Worm (Caenorhabditis elegans) whole organism, L2 larva: ENCODE data around the gene nhr-107.

Experiments
- C34F6.9 ChIP-seq: fragments of 150-350 bp; optimal IDR thresholded peaks from 2 replicates; lab custom pipeline; 2014; ENCODE audit warnings: missing biosample characterization, missing genetic modification characterization
- F13H6.1 ChIP-seq: sonication (generic microtip); optimal IDR thresholded peaks from 2 replicates; lab custom pipeline; 2016; ENCODE audit warnings: missing genetic modification characterization, missing compliant biosample characterization
- R02D3.7 ChIP-seq: fragments of 150-350 bp; optimal IDR thresholded peaks from 2 replicates; lab custom pipeline; 2014; ENCODE audit warnings: missing biosample characterization, missing genetic modification characterization
- Y55F3AM.14 ChIP-seq: fragments of 200-800 bp; sonication (Bioruptor generic); optimal IDR thresholded peaks from 2 replicates; lab custom pipeline; 2018; ENCODE audit warnings: mild to moderate bottlenecking, missing genetic modification characterization, missing compliant biosample characterization
- alr-1 ChIP-seq: fragments of 150-350 bp; optimal IDR thresholded peaks from 2 replicates; lab custom pipeline; 2014; ENCODE audit warnings: missing biosample characterization, missing genetic modification characterization
- aly-2 ChIP-seq: fragments of 150-350 bp; optimal IDR thresholded peaks from 2 replicates; lab custom pipeline; 2014; ENCODE audit warnings: missing biosample characterization, missing genetic modification characterization
- ama-1 ChIP-seq: fragments of 150-350 bp; optimal IDR thresholded peaks from 2 replicates; lab custom pipeline; 2018; ENCODE audit warnings: inconsistent platforms
- blmp-1 ChIP-seq: sonication (generic microtip); optimal IDR thresholded peaks from 2 replicates; lab custom pipeline; 2017; ENCODE audit warnings: missing genetic modification characterization, mild to moderate bottlenecking, missing compliant biosample characterization, antibody characterized with exemption, moderate library complexity; ENCODE audit not compliant: insufficient read depth
- ceh-16 ChIP-seq: fragments of 150-350 bp; optimal IDR thresholded peaks from 2 replicates; lab custom pipeline; 2014; ENCODE audit warnings: missing biosample characterization, missing genetic modification characterization
- ceh-82 ChIP-seq: fragments of 150-350 bp; optimal IDR thresholded peaks from 2 replicates; lab custom pipeline; 2014; ENCODE audit warnings: missing biosample characterization, missing genetic modification characterization
- crh-2 ChIP-seq: sonication (generic microtip); optimal IDR thresholded peaks from 2 replicates; lab custom pipeline; 2017; ENCODE audit warnings: missing biosample characterization, missing genetic modification characterization
- dmd-4 ChIP-seq: sonication (generic microtip); optimal IDR thresholded peaks from 2 replicates; lab custom pipeline; 2017; ENCODE audit warnings: missing biosample characterization, missing genetic modification characterization
- egl-27 ChIP-seq: sonication (generic microtip); optimal IDR thresholded peaks from 3 replicates; lab custom pipeline; 2017; ENCODE audit warnings: missing biosample characterization, missing genetic modification reagents, missing genetic modification characterization
- elt-1 ChIP-seq: fragments of 150-350 bp; optimal IDR thresholded peaks from 2 replicates; lab custom pipeline; 2014; ENCODE audit warnings: missing biosample characterization, missing genetic modification characterization
- elt-3 ChIP-seq: sonication (generic microtip); optimal IDR thresholded peaks from 2 replicates; lab custom pipeline; 2017; ENCODE audit warnings: missing biosample characterization, missing genetic modification characterization
- fos-1 ChIP-seq: fragments of 150-350 bp; optimal IDR thresholded peaks from 2 replicates; lab custom pipeline; 2014; ENCODE audit warnings: missing biosample characterization, missing genetic modification characterization
- lin-13 ChIP-seq: fragments of 150-350 bp; optimal IDR thresholded peaks from 2 replicates; lab custom pipeline; 2014; ENCODE audit warnings: missing biosample characterization, missing genetic modification reagents, missing genetic modification characterization
- lsy-2 ChIP-seq, 2 experiments: fragments of 150-350 bp in 1 of 2; sonication (generic microtip) in 1 of 2; optimal IDR thresholded peaks; 2 replicates each; lab custom pipeline; 2014 to 2017; ENCODE audit warnings: missing biosample characterization in 2 of 2, missing genetic modification characterization in 2 of 2
- mab-5 ChIP-seq: fragments of 150-350 bp; optimal IDR thresholded peaks from 2 replicates; lab custom pipeline; 2014; ENCODE audit warnings: missing biosample characterization, missing genetic modification characterization
- mbf-1 ChIP-seq: sonication (generic microtip); optimal IDR thresholded peaks from 2 replicates; lab custom pipeline; 2017; ENCODE audit warnings: missing biosample characterization, missing genetic modification characterization
- mdl-1 ChIP-seq, 2 experiments: fragments of 150-350 bp in 1 of 2; sonication (generic microtip) in 1 of 2; optimal IDR thresholded peaks; 2 replicates each; lab custom pipeline; 2017; ENCODE audit warnings: missing biosample characterization in 2 of 2, missing genetic modification characterization in 2 of 2
- nhr-10 ChIP-seq: sonication (generic microtip); optimal IDR thresholded peaks from 2 replicates; lab custom pipeline; 2017; ENCODE audit warnings: missing biosample characterization, missing genetic modification characterization
- nhr-11 ChIP-seq: fragments of 150-350 bp; optimal IDR thresholded peaks from 2 replicates; lab custom pipeline; 2014; ENCODE audit warnings: missing biosample characterization, missing genetic modification characterization
- nhr-129 ChIP-seq: fragments of 150-350 bp; optimal IDR thresholded peaks from 2 replicates; lab custom pipeline; 2014; ENCODE audit warnings: missing biosample characterization, missing genetic modification characterization
- nhr-21 ChIP-seq: fragments of 150-350 bp; optimal IDR thresholded peaks from 2 replicates; lab custom pipeline; 2014; ENCODE audit warnings: missing biosample characterization, missing genetic modification characterization
- nhr-23 ChIP-seq: fragments of 150-350 bp; optimal IDR thresholded peaks from 2 replicates; lab custom pipeline; 2014; ENCODE audit warnings: missing biosample characterization, missing genetic modification reagents, missing genetic modification characterization
- nhr-237 ChIP-seq: fragments of 150-350 bp; optimal IDR thresholded peaks from 2 replicates; lab custom pipeline; 2014; ENCODE audit warnings: missing biosample characterization, missing genetic modification characterization
- nhr-25 ChIP-seq: fragments of 150-350 bp; sonication (generic microtip); optimal IDR thresholded peaks from 3 replicates; lab custom pipeline; 2014; ENCODE audit warnings: missing biosample characterization, missing genetic modification characterization
- nhr-6 ChIP-seq: fragments of 150-350 bp; optimal IDR thresholded peaks from 2 replicates; lab custom pipeline; 2014; ENCODE audit warnings: missing biosample characterization, missing genetic modification characterization
- nhr-77 ChIP-seq: fragments of 150-350 bp; optimal IDR thresholded peaks from 2 replicates; lab custom pipeline; 2014; ENCODE audit warnings: missing biosample characterization, missing genetic modification characterization
- sem-4 ChIP-seq: fragments of 150-350 bp; optimal IDR thresholded peaks from 2 replicates; lab custom pipeline; 2014; ENCODE audit warnings: missing biosample characterization, missing genetic modification reagents, missing genetic modification characterization
- skn-1 ChIP-seq: sonication (generic microtip); optimal IDR thresholded peaks from 2 replicates; lab custom pipeline; 2017; ENCODE audit warnings: missing biosample characterization, missing genetic modification characterization
- sma-3 ChIP-seq: sonication (generic microtip); optimal IDR thresholded peaks from 2 replicates; lab custom pipeline; 2016; ENCODE audit warnings: missing genetic modification reagents, missing genetic modification characterization, missing compliant biosample characterization
- sma-9 ChIP-seq, 2 experiments: fragments of 150-350 bp in 1 of 2; sonication (generic microtip) in 1 of 2; optimal IDR thresholded peaks; 2 replicates each; lab custom pipeline; 2014 to 2016; ENCODE audit warnings: missing genetic modification characterization in 2 of 2, mild to moderate bottlenecking in 1 of 2, missing biosample characterization in 1 of 2, missing compliant biosample characterization in 1 of 2, missing genetic modification reagents in 1 of 2, moderate library complexity in 1 of 2
- unc-55 ChIP-seq: fragments of 150-350 bp; sonication (generic microtip); optimal IDR thresholded peaks from 3 replicates; lab custom pipeline; 2014; ENCODE audit warnings: missing biosample characterization, missing genetic modification reagents, missing genetic modification characterization
- zag-1 ChIP-seq: fragments of 150-350 bp; optimal IDR thresholded peaks from 2 replicates; lab custom pipeline; 2014; ENCODE audit warnings: missing biosample characterization, missing genetic modification characterization
- ztf-1 ChIP-seq: fragments of 200-800 bp; sonication (Bioruptor generic); conservative IDR thresholded peaks from 2 replicates; pipeline ENCODE4 v1.3.6; 2022; ENCODE audit warnings: missing genetic modification characterization, missing compliant biosample characterization
- ztf-11 ChIP-seq: sonication (generic microtip); optimal IDR thresholded peaks from 2 replicates; lab custom pipeline; 2017; ENCODE audit warnings: missing biosample characterization, missing genetic modification characterization
- ztf-4 ChIP-seq: fragments of 150-350 bp; optimal IDR thresholded peaks from 2 replicates; lab custom pipeline; 2014; ENCODE audit warnings: missing biosample characterization, missing genetic modification characterization

The nhr-107 gene

ce11 chrV:7005964-7006363, 9.1 kb upstream of the nhr-107 start, which contains the start of gene spig-10:
Gene spig-10 (plus strand): TSS chrV:7006264.
- TF ChIP-seq mab-5 = no peak
- TF ChIP-seq nhr-129 (tag; lab: Kevin White, UChicago) = no peak
- TF ChIP-seq elt-3 (tag; lab: Kevin White, UChicago) = no peak
- TF ChIP-seq sem-4 (tag; lab: Kevin White, UChicago) = no peak
- no peak for TF ChIP-seq alr-1 (tag; lab: Kevin White, UChicago)
- TF ChIP-seq F13H6.1 (tag; lab: Kevin White, UChicago) = no peak
- TF ChIP-seq C34F6.9 = no peak
- no peak for TF ChIP-seq ztf-4 (tag; lab: Kevin White, UChicago)
- no peak for TF ChIP-seq mbf-1 (tag; lab: Kevin White, UChicago)
- TF ChIP-seq mdl-1 (tag; optimal IDR thresholded peaks at IDR 0.05; lab: Kevin White, UChicago) = no peak
- TF ChIP-seq crh-2 (tag; lab: Kevin White, UChicago) = no peak
- TF ChIP-seq R02D3.7 (tag; lab: Kevin White, UChicago) = no peak
- TF ChIP-seq lin-13 = no peak
- no peak for TF ChIP-seq Y55F3AM.14 (GFP tag; lab: Kevin White, UChicago)
- no peak for TF ChIP-seq nhr-10 (tag; lab: Kevin White, UChicago)
- no peak for TF ChIP-seq skn-1 (tag; lab: Kevin White, UChicago)
- no peak for TF ChIP-seq sma-9 (GFP tag; optimal IDR thresholded peaks at IDR 0.05; lab: Kevin White, UChicago)
- no peak for TF ChIP-seq sma-9 (tag; optimal IDR thresholded peaks at IDR 0.05; lab: Kevin White, UChicago)
- TF ChIP-seq nhr-25 (tag; lab: Kevin White, UChicago) = no peak
- no peak for TF ChIP-seq ztf-11 (tag; lab: Kevin White, UChicago)

- TF ChIP-seq ceh-82 (no peak), ceh-16 (tag; lab: Kevin White, UChicago) (no peak), crh-2 (tag; lab: Kevin White, UChicago) (no peak), F13H6.1 (tag; lab: Kevin White, UChicago) (no peak), egl-27 (no peak), sma-9 (GFP tag; optimal IDR thresholded peaks at IDR 0.05; lab: Kevin White, UChicago) (no peak), sma-9 (tag; optimal IDR thresholded peaks at IDR 0.05; lab: Kevin White, UChicago) (no peak), aly-2 (tag; lab: Kevin White, UChicago) (no peak), dmd-4 (no peak), lsy-2 (tag; optimal IDR thresholded peaks at IDR 0.05; lab: Kevin White, UChicago) (no peak), nhr-77 (no peak), ama-1 (no peak), sem-4 (tag; lab: Kevin White, UChicago) (no peak), lin-13 (no peak), mbf-1 (tag; lab: Kevin White, UChicago) (no peak), nhr-10 (tag; lab: Kevin White, UChicago) (no peak), mab-5 (no peak), nhr-23 (no peak), C34F6.9 (no peak), fos-1 (tag; lab: Kevin White, UChicago) (no peak), alr-1 (tag; lab: Kevin White, UChicago) (no peak)
Observed at ce11 chrV:7003850-7004249, 7.0 kb upstream of the nhr-107 start, which contains the start of gene srab-4. Gene srab-4 (plus strand): TSS chrV:7004150.

- no peak for TF ChIP-seq F13H6.1 (tag; lab: Kevin White, UChicago)
- TF ChIP-seq ceh-16 (tag; lab: Kevin White, UChicago) = no peak
- TF ChIP-seq blmp-1 (tag; lab: Kevin White, UChicago) = no peak
- no peak for TF ChIP-seq nhr-237 (tag; lab: Kevin White, UChicago)
- TF ChIP-seq nhr-77 = no peak
- no peak for TF ChIP-seq sem-4 (tag; lab: Kevin White, UChicago)
- no peak for TF ChIP-seq ceh-82
- TF ChIP-seq zag-1 (tag; lab: Kevin White, UChicago) = no peak
- TF ChIP-seq nhr-11 (tag; lab: Kevin White, UChicago) = no peak
- TF ChIP-seq crh-2 (tag; lab: Kevin White, UChicago) = no peak
- TF ChIP-seq mab-5 = no peak
- no peak for TF ChIP-seq sma-3
- no peak for TF ChIP-seq R02D3.7 (tag; lab: Kevin White, UChicago)
- no peak for TF ChIP-seq nhr-10 (tag; lab: Kevin White, UChicago)
- no peak for TF ChIP-seq ztf-1 (GFP tag; lab: Robert Waterston, UW)
- no peak for TF ChIP-seq sma-9 (GFP tag; optimal IDR thresholded peaks at IDR 0.05; lab: Kevin White, UChicago)
- TF ChIP-seq sma-9 (tag; optimal IDR thresholded peaks at IDR 0.05; lab: Kevin White, UChicago) = no peak
- no peak for TF ChIP-seq unc-55 (GFP tag; lab: Kevin White, UChicago)
- no peak for TF ChIP-seq nhr-21 (tag; lab: Kevin White, UChicago)
- TF ChIP-seq elt-1 (tag; lab: Kevin White, UChicago) = no peak
- no peak for TF ChIP-seq nhr-6
Observed at ce11 chrV:7000734-7001133, 3.8 kb upstream of the nhr-107 start.
